Worm (Caenorhabditis elegans): ENCODE results near the gene dpy-22.

Gene dpy-22

DNA sequence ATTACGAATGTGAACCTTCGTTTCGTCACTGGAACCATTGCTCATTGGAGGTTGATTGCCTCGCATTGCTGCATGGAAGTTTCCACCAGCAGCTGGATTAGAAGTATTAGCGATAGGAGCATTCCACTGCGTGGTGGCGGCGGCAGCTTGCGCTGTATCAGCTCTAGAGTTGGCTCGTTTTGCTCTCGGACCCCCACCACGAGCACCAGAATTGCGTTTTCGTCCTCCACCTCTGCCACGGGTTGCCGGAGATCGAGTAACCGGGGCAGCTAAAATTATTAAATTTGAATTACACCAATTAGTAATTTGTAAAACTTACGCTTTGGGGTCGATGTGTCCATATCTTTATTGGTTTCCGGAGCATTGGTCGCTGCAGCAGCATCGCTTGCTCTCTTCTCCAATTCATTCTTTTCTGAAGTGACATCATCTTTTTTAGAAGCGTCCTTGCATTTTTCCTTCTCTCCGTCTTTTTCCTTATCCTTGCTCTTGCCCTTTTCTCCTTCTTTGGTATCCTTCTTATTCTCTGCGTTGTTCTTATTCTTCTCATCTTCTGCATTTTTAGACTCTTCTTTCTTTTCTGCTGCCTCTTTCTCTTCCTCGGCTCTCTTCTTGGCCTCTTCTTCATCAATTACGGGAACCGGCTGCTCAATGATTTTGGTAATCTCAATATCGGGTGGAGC lies 7.8 kb downstream of the dpy-22 start:
- TF ChIP-seq ceh-39 (tag; optimal IDR thresholded peaks at IDR 0.05) (no peak), mab-5 (tag; optimal IDR thresholded peaks at IDR 0.05) (no peak)

DNA sequence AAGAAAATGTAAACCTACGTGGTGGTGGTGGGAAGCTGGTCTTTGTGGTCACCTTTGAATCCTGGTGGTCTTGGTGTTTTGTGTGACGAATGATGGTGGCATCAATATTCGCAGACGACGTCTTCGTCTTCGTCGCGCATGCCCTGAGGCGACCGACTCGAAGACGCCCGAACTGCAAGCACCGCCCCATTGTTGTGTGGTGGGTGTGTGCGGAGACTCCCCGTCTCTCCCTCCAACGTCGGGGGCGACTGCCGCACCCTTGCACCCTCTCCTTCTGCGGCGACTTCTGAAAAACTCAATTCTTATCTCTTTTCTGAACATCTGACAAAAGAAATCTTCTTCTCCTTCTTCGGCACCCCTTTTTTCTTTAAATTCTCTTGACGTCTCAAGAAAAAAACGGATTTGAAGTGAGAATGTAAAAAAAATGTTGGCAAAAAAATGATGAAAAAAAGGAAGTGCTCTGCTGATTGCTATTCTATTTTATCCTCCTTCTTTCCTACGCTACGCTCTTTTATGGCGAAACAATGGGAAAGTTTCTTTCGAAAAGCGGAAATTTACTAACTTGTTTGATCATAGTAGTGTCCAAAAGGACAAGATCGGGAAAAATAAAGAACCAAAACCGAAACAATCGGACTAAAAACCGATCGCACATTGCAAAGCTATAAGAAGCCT lies 14.6 kb downstream of the dpy-22 start, which contains the start of gene lgc-47:
lgc-47 (minus strand) TSS at position 286 of the 672 bp plus-strand sequence.
- no peak for TF ChIP-seq ztf-11 (tag; optimal IDR thresholded peaks at IDR 0.05)
- no peak for TF ChIP-seq M03D4.4 (tag; optimal IDR thresholded peaks at IDR 0.05)
- TF ChIP-seq nhr-28 (tag; optimal IDR thresholded peaks at IDR 0.05), result no peak
- no peak for TF ChIP-seq hlh-1 (tag; optimal IDR thresholded peaks at IDR 0.05)
- no peak for TF ChIP-seq lsy-2 (tag; optimal IDR thresholded peaks at IDR 0.05)
- peak; percentile 4 for TF ChIP-seq ces-1 (GFP tag; optimal IDR thresholded peaks at IDR 0.05)
- TF ChIP-seq sptf-1 (tag; optimal IDR thresholded peaks at IDR 0.05), result no peak
- no peak for TF ChIP-seq elt-1 (tag; optimal IDR thresholded peaks at IDR 0.05; ENCODE audit: borderline replicate concordance, insufficient read depth)

DNA sequence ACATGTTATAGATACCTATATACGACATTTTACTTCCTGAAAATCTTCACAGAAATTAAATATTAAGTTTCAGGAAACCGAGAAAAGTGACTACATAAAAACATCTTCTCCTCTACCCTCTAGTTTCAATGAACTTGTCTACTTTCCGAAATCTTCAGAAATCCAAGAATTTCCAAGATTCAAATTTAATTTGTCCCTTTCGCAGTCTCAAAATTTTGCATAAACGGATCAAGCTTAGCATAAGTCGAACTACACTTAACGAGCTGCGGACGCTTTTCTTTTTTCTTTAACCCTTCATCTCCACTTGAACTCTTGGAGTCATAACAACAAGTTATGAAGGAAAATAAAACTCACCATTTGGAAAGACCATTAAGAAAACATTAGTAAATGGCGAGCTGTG lies 16.6 kb downstream of the dpy-22 start:
- TF ChIP-seq ces-1 (GFP tag; optimal IDR thresholded peaks at IDR 0.05), result peak; percentile 96
- no peak for TF ChIP-seq nhr-12 (tag; optimal IDR thresholded peaks at IDR 0.05)
- TF ChIP-seq M03D4.4 (tag; optimal IDR thresholded peaks at IDR 0.05), result no peak
- no peak for TF ChIP-seq lin-13 (tag; optimal IDR thresholded peaks at IDR 0.05)
- TF ChIP-seq lin-32 (GFP tag; optimal IDR thresholded peaks at IDR 0.05), result no peak
- no peak for TF ChIP-seq unc-39 (tag; optimal IDR thresholded peaks at IDR 0.05)

DNA sequence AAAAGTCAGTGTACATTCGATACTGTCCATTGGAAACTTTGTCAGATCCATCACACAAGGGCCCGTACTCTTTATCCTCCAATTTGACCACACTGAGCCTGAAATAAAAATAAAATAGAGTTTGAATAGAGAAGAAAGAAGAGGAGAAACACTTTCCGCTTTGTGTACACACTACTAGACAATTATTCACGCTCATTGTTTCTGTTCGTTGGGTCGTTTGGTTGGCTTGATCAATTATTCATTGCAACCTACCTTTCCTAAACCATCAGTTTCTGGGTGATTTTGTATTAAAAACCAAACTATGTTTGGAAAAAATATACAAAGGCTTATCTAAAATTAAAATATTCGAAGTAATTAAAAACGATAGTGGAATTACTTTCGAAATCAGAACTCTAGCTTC lies 17.3 kb downstream of the dpy-22 start:
- TF ChIP-seq unc-39 (tag; optimal IDR thresholded peaks at IDR 0.05) (no peak), ces-1 (GFP tag; optimal IDR thresholded peaks at IDR 0.05) (no peak), nhr-76 (tag; optimal IDR thresholded peaks at IDR 0.05) (no peak), unc-62 (GFP tag; optimal IDR thresholded peaks at IDR 0.05) (no peak), nhr-12 (tag; optimal IDR thresholded peaks at IDR 0.05) (no peak), elt-1 (tag; optimal IDR thresholded peaks at IDR 0.05; ENCODE audit: borderline replicate concordance, insufficient read depth) (no peak), flh-1 (GFP tag; optimal IDR thresholded peaks at IDR 0.05) (no peak)

DNA sequence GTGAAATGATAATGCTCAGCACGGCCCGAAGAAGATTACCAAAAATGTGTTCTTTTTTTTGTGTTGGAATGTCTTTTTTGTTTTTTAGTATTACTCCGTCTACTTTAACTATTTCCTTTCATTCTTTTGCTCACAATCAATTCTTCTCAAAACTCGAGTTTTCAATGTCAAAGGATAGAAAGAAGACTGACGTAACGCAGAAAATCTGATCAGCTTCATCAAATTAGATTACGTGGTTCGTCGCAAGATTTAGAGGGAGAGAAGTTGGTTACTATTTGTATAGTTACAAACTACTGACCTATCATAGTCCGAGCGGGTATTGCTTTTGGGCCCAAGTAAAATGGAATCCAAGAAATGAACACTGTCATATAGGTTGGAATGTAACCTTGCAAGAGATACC lies 18.5 kb downstream of the dpy-22 start:
- TF ChIP-seq ces-1 (GFP tag; optimal IDR thresholded peaks at IDR 0.05) (peak; percentile 97), nhr-28 (tag; optimal IDR thresholded peaks at IDR 0.05) (no peak)

DNA sequence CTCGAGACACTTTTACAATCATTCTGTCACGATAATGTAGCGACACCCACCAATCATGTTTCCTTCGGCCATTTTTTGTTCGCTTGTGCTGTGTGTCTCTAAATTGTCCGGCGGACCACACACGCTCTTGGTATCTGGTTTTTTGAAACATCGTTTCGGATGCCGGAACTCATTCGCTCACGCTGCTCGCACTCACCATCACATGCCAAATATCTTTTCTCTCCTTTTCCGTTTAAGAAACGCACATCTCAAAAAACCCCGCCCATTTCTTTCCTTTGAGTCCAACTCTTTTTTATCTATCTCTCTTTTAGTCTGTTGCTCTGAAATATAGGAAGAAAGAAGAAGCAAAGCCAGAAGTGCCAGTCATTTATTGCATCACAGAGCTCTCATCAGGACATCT lies 23.5 kb downstream of the dpy-22 start, which contains the start of gene F36G3.3:
F36G3.3 (plus strand) TSS at position 306 of the 400 bp plus-strand sequence.
- TF ChIP-seq hlh-1 (tag; optimal IDR thresholded peaks at IDR 0.05) (no peak), ces-1 (GFP tag; optimal IDR thresholded peaks at IDR 0.05) (peak; percentile 1)

DNA sequence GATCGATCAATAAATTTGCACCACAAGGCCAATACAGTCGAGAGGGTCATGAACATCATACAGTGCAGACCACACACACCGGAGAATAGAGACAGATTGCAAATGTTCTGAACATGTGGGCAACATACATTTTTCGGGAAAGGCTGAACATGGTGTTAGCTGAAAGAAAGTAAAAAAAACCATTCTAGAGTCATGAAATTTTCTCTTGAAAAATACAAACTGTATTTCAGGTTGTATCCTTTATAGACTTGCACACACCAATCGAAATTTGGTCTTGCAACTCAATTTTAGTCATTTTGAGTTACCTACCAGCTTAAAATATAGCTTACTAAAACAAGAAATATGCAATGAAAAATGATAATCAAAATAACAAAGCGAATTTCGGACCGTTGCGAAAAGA lies 26.0 kb downstream of the dpy-22 start:
- TF ChIP-seq nhr-28 (tag; optimal IDR thresholded peaks at IDR 0.05), result no peak
- no peak for TF ChIP-seq pha-4 (tag; optimal IDR thresholded peaks at IDR 0.05)
- no peak for TF ChIP-seq blmp-1 (tag; optimal IDR thresholded peaks at IDR 0.05)
- TF ChIP-seq mab-5 (tag; optimal IDR thresholded peaks at IDR 0.05), result no peak

DNA sequence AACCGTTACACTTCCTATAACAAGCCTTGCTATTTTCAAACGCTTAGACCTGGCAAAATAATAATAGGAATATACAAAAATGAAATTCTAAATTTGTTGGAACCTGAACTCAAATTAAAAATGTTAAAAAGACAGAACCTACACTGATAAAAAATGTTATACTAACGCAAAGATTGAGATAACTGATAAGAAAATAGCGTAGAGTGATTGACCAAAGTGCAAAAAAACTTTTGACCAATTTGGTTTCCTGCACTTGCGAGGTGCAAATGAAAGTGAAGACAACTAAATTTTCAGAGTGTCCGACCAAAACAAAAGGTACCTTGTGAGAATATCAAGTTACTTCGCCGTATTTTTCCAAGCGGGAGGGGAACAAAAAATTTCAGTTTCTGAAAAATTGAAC lies 26.5 kb downstream of the dpy-22 start:
- TF ChIP-seq elt-3 (tag; optimal IDR thresholded peaks at IDR 0.05) (no peak), nhr-237 (tag; optimal IDR thresholded peaks at IDR 0.05) (no peak), sem-2 (GFP tag; optimal IDR thresholded peaks at IDR 0.05) (no peak), M03D4.4 (tag; optimal IDR thresholded peaks at IDR 0.05) (no peak), unc-39 (tag; optimal IDR thresholded peaks at IDR 0.05) (no peak), nhr-76 (tag; optimal IDR thresholded peaks at IDR 0.05) (no peak), ceh-39 (tag; optimal IDR thresholded peaks at IDR 0.05) (no peak), sptf-1 (tag; optimal IDR thresholded peaks at IDR 0.05) (no peak)

DNA sequence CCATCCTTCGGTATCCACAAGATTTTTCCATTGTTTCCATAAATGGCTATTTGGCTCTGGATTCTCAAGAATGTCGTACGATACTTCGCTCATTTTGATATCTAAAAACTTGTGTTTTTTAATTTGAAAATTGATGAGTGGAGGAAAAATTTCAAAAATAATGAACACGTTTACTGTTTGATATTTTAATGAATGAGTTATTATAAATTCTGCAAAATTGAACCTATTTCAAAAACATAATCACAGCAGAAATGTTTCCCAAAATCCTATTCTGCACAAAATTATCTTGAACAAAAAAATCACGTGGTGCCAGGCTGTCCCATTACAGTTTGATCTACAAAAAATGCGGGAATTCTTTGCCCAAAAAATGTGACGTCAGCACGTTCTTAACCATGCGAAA lies 27.9 kb downstream of the dpy-22 start, which contains the start of gene F36G3.2:
F36G3.2 (minus strand) TSS at position 101 of the 400 bp plus-strand sequence.
- TF ChIP-seq flh-1 (GFP tag; optimal IDR thresholded peaks at IDR 0.05) (no peak), lin-13 (tag; optimal IDR thresholded peaks at IDR 0.05) (no peak), lsy-2 (tag; optimal IDR thresholded peaks at IDR 0.05) (no peak), nhr-28 (tag; optimal IDR thresholded peaks at IDR 0.05) (no peak), M03D4.4 (tag; optimal IDR thresholded peaks at IDR 0.05) (no peak), sptf-1 (tag; optimal IDR thresholded peaks at IDR 0.05) (no peak), ztf-11 (tag; optimal IDR thresholded peaks at IDR 0.05) (no peak), hlh-1 (tag; optimal IDR thresholded peaks at IDR 0.05) (no peak), mep-1 (tag; optimal IDR thresholded peaks at IDR 0.05) (no peak), snpc-4 (tag; optimal IDR thresholded peaks at IDR 0.05) (no peak), bed-3 (GFP tag; optimal IDR thresholded peaks at IDR 0.05) (no peak), mls-2 (tag; optimal IDR thresholded peaks at IDR 0.05) (no peak), ceh-83 (GFP tag; optimal IDR thresholded peaks at IDR 0.05) (no peak), elt-3 (tag; optimal IDR thresholded peaks at IDR 0.05) (no peak), ham-2 (GFP tag; optimal IDR thresholded peaks at IDR 0.05) (no peak), nhr-76 (tag; optimal IDR thresholded peaks at IDR 0.05) (no peak), unc-39 (tag; optimal IDR thresholded peaks at IDR 0.05) (no peak), pha-4 (tag; optimal IDR thresholded peaks at IDR 0.05) (no peak)

All from whole organism, mixed stage, embryonic.